Worm (Caenorhabditis elegans) whole organism, L4 larva: ENCODE results near the gene C53A3.4.
A peak's percentile ranks its signal among the peaks of the same experiment; 100 is the strongest.

Experiments
- D1046.2 ChIP-seq: fragments of 200-800 bp; sonication (Bioruptor generic); IDR thresholded peaks from 2 replicates; pipeline ENCODE4 v1.3.6; 2022; ENCODE audit warnings: missing genetic modification characterization, missing compliant biosample characterization
- F49E8.2 ChIP-seq: sonication (generic microtip); optimal IDR thresholded peaks from 2 replicates; lab custom pipeline; 2016; ENCODE audit warnings: missing compliant biosample characterization, mild to moderate bottlenecking, missing genetic modification characterization, borderline replicate concordance
- T20F7.1 ChIP-seq: fragments of 200-800 bp; sonication (Bioruptor generic); optimal IDR thresholded peaks from 2 replicates; lab custom pipeline; 2018; ENCODE audit warnings: mild to moderate bottlenecking, missing genetic modification characterization, missing compliant biosample characterization
- T26A8.4 ChIP-seq: fragments of 200-800 bp; sonication (Bioruptor generic); IDR thresholded peaks from 2 replicates; pipeline ENCODE4 v1.3.6; 2022; ENCODE audit warnings: missing genetic modification characterization, missing compliant biosample characterization
- aha-1 ChIP-seq: fragments of 150-350 bp; peaks from one replicate; lab custom pipeline; 2014; ENCODE audit warnings: missing biosample characterization, missing genetic modification characterization
- aly-2 ChIP-seq: sonication (generic microtip); optimal IDR thresholded peaks from 2 replicates; lab custom pipeline; 2018; ENCODE audit warnings: missing biosample characterization, missing genetic modification characterization
- cey-2 ChIP-seq: sonication (generic microtip); optimal IDR thresholded peaks from 3 replicates; lab custom pipeline; 2017; ENCODE audit warnings: missing genetic modification characterization, mild to moderate bottlenecking, missing compliant biosample characterization, antibody characterized with exemption, borderline replicate concordance; ENCODE audit not compliant: insufficient read depth
- ctbp-1 ChIP-seq: fragments of 200-800 bp; sonication (Bioruptor generic); IDR thresholded peaks from 2 replicates; pipeline ENCODE4 v1.3.6; 2022; ENCODE audit warnings: missing genetic modification reagents, missing genetic modification characterization, missing compliant biosample characterization
- daf-12 ChIP-seq: fragments of 150-350 bp; optimal IDR thresholded peaks from 2 replicates; lab custom pipeline; 2014; ENCODE audit warnings: missing biosample characterization, missing genetic modification reagents, missing genetic modification characterization
- daf-16 ChIP-seq, 3 experiments: sonication (generic microtip); optimal IDR thresholded peaks; 2 replicates each; lab custom pipeline; 2016 to 2017; ENCODE audit warnings: missing genetic modification characterization in 3 of 3, missing genetic modification reagents in 3 of 3, mild to moderate bottlenecking in 2 of 3, missing compliant biosample characterization in 2 of 3, missing biosample characterization in 1 of 3, moderate library complexity in 1 of 3
- dmd-6 ChIP-seq: fragments of 200-800 bp; sonication (Bioruptor generic); IDR thresholded peaks from 2 replicates; pipeline ENCODE4 v1.3.6; 2022; ENCODE audit warnings: missing genetic modification reagents, missing genetic modification characterization, missing compliant biosample characterization
- dmd-8 ChIP-seq: fragments of 200-800 bp; sonication (Bioruptor generic); IDR thresholded peaks from 2 replicates; pipeline ENCODE4 v1.3.6; 2022; ENCODE audit warnings: missing genetic modification characterization, missing compliant biosample characterization
- dve-1 ChIP-seq: sonication (generic microtip); optimal IDR thresholded peaks from 2 replicates; lab custom pipeline; 2017; ENCODE audit warnings: antibody characterized with exemption, mild to moderate bottlenecking, missing genetic modification characterization, missing compliant biosample characterization; ENCODE audit not compliant: insufficient read depth
- egl-43 ChIP-seq: fragments of 200-800 bp; sonication (Bioruptor generic); IDR thresholded peaks from 2 replicates; pipeline ENCODE4 v1.3.6; 2022; ENCODE audit warnings: missing genetic modification reagents, missing genetic modification characterization, missing compliant biosample characterization
- fkh-10 ChIP-seq: fragments of 150-350 bp; optimal IDR thresholded peaks from 2 replicates; lab custom pipeline; 2014; ENCODE audit warnings: missing biosample characterization, missing genetic modification reagents, missing genetic modification characterization
- fos-1 ChIP-seq: fragments of 150-350 bp; optimal IDR thresholded peaks from 2 replicates; lab custom pipeline; 2014; ENCODE audit warnings: missing biosample characterization, missing genetic modification characterization
- hlh-11 ChIP-seq: fragments of 200-800 bp; sonication (Bioruptor generic); optimal IDR thresholded peaks from 2 replicates; lab custom pipeline; 2018; ENCODE audit warnings: mild to moderate bottlenecking, missing genetic modification characterization, missing compliant biosample characterization
- hlh-30 ChIP-seq: sonication (generic microtip); optimal IDR thresholded peaks from 2 replicates; lab custom pipeline; 2017; ENCODE audit warnings: antibody characterized with exemption, mild to moderate bottlenecking, missing genetic modification characterization, missing compliant biosample characterization; ENCODE audit not compliant: insufficient read depth
- jun-1 ChIP-seq: fragments of 150-350 bp; optimal IDR thresholded peaks from 2 replicates; lab custom pipeline; 2014; ENCODE audit warnings: missing biosample characterization, missing genetic modification reagents, missing genetic modification characterization
- lin-1 ChIP-seq: fragments of 200-800 bp; sonication (Bioruptor generic); IDR thresholded peaks from 2 replicates; pipeline ENCODE4 v1.3.6; 2022; ENCODE audit warnings: missing genetic modification reagents, missing genetic modification characterization, missing compliant biosample characterization
- lin-13 ChIP-seq: fragments of 150-350 bp; optimal IDR thresholded peaks from 2 replicates; lab custom pipeline; 2014; ENCODE audit warnings: missing biosample characterization, missing genetic modification reagents, missing genetic modification characterization
- lin-39 ChIP-seq: fragments of 150-350 bp; optimal IDR thresholded peaks from 2 replicates; lab custom pipeline; 2014; ENCODE audit warnings: missing biosample characterization, missing genetic modification reagents, missing genetic modification characterization
- lsy-2 ChIP-seq, 2 experiments: fragments of 150-350 bp in 1 of 2; sonication (generic microtip) in 1 of 2; optimal IDR thresholded peaks; 2 replicates each; lab custom pipeline; 2014 to 2017; ENCODE audit warnings: missing biosample characterization in 2 of 2, missing genetic modification characterization in 2 of 2
- madf-5 ChIP-seq, 2 experiments: fragments of 200-800 bp; sonication (Bioruptor generic); IDR thresholded peaks; 2 replicates each; pipeline ENCODE4 v1.3.6; 2022; ENCODE audit warnings: missing compliant biosample characterization in 2 of 2, missing genetic modification characterization in 2 of 2
- madf-9 ChIP-seq: fragments of 200-800 bp; sonication (Bioruptor generic); conservative IDR thresholded peaks from 2 replicates; pipeline ENCODE4 v1.3.6; 2022; ENCODE audit warnings: missing genetic modification reagents, missing genetic modification characterization, missing compliant biosample characterization
- mes-2 ChIP-seq: sonication (generic microtip); optimal IDR thresholded peaks from 2 replicates; lab custom pipeline; 2016; ENCODE audit warnings: missing genotype, mild to moderate bottlenecking, missing genetic modification characterization, missing compliant biosample characterization; ENCODE audit not compliant: poor library complexity, severe bottlenecking
- mxl-2 ChIP-seq: fragments of 200-800 bp; sonication (Bioruptor generic); conservative IDR thresholded peaks from 2 replicates; pipeline ENCODE4 v1.3.6; 2022; ENCODE audit warnings: missing genetic modification reagents, missing genetic modification characterization, missing compliant biosample characterization
- mxl-3 ChIP-seq: fragments of 200-800 bp; sonication (Bioruptor generic); optimal IDR thresholded peaks from 2 replicates; lab custom pipeline; 2018; ENCODE audit warnings: mild to moderate bottlenecking, missing genetic modification characterization, missing compliant biosample characterization
- nhr-10 ChIP-seq: fragments of 150-350 bp; optimal IDR thresholded peaks from 2 replicates; lab custom pipeline; 2014; ENCODE audit warnings: missing biosample characterization, missing genetic modification characterization
- nhr-25 ChIP-seq: sonication (generic microtip); optimal IDR thresholded peaks from 2 replicates; lab custom pipeline; 2017; ENCODE audit warnings: missing genetic modification characterization, mild to moderate bottlenecking, missing compliant biosample characterization, antibody characterized with exemption, moderate library complexity, borderline replicate concordance; ENCODE audit not compliant: insufficient read depth
- nhr-28 ChIP-seq: fragments of 150-350 bp; optimal IDR thresholded peaks from 2 replicates; lab custom pipeline; 2014; ENCODE audit warnings: missing biosample characterization, missing genetic modification characterization
- nhr-41 ChIP-seq: fragments of 200-800 bp; sonication (Bioruptor generic); IDR thresholded peaks from 2 replicates; pipeline ENCODE4 v1.3.6; 2022; ENCODE audit warnings: missing genetic modification reagents, missing genetic modification characterization, missing compliant biosample characterization
- nhr-76 ChIP-seq: fragments of 150-350 bp; optimal IDR thresholded peaks from 2 replicates; lab custom pipeline; 2014; ENCODE audit warnings: missing biosample characterization, missing genetic modification characterization
- nhr-77 ChIP-seq: fragments of 150-350 bp; optimal IDR thresholded peaks from 2 replicates; lab custom pipeline; 2014; ENCODE audit warnings: missing biosample characterization, missing genetic modification characterization
- pha-4 ChIP-seq, 2 experiments: fragments of 150-350 bp in 1 of 2; fragments of 200-800 bp in 1 of 2; sonication (Bioruptor generic) in 1 of 2; IDR thresholded peaks in 1 of 2; optimal IDR thresholded peaks in 1 of 2; 2 replicates each; pipeline versions ENCODE4 v1.3.6 to Lab custom; 2014 to 2022; ENCODE audit warnings: missing genetic modification characterization in 2 of 2, missing genetic modification reagents in 2 of 2, missing biosample characterization in 1 of 2, missing compliant biosample characterization in 1 of 2
- php-3 ChIP-seq: fragments of 200-800 bp; sonication (Bioruptor generic); IDR thresholded peaks from 2 replicates; pipeline ENCODE4 v1.3.6; 2022; ENCODE audit warnings: missing genetic modification reagents, missing genetic modification characterization, missing compliant biosample characterization
- pqm-1 ChIP-seq: sonication (generic microtip); optimal IDR thresholded peaks from 2 replicates; lab custom pipeline; 2017; ENCODE audit warnings: missing biosample characterization, missing genetic modification characterization
- saeg-2 ChIP-seq: fragments of 200-800 bp; sonication (Bioruptor generic); IDR thresholded peaks from 2 replicates; pipeline ENCODE4 v1.3.6; 2022; ENCODE audit warnings: missing genetic modification reagents, missing genetic modification characterization, missing compliant biosample characterization
- sdz-12 ChIP-seq: fragments of 200-800 bp; sonication (Bioruptor generic); optimal IDR thresholded peaks from 2 replicates; lab custom pipeline; 2018; ENCODE audit warnings: mild to moderate bottlenecking, missing genetic modification characterization, missing compliant biosample characterization
- snpc-4 ChIP-seq: fragments of 150-350 bp; optimal IDR thresholded peaks from 2 replicates; lab custom pipeline; 2014; ENCODE audit warnings: missing biosample characterization, missing genetic modification characterization
- tra-1 ChIP-seq: fragments of 200-800 bp; sonication (Bioruptor generic); IDR thresholded peaks from 2 replicates; pipeline ENCODE4 v1.3.6; 2022; ENCODE audit warnings: missing genetic modification reagents, missing genetic modification characterization, missing compliant biosample characterization
- unc-62 ChIP-seq, 3 experiments: fragments of 150-350 bp in 1 of 3; sonication (generic microtip); optimal IDR thresholded peaks in 2 of 3; peaks in 1 of 3; 1 replicate in 1 of 3; 2 replicates in 2 of 3; lab custom pipeline; 2014 to 2017; ENCODE audit warnings: missing biosample characterization in 3 of 3, missing genetic modification characterization in 3 of 3, missing genetic modification reagents in 3 of 3, missing genotype in 1 of 3
- zag-1 ChIP-seq: fragments of 150-350 bp; optimal IDR thresholded peaks from 2 replicates; lab custom pipeline; 2014; ENCODE audit warnings: missing biosample characterization, missing genetic modification characterization
- zfp-2 ChIP-seq: sonication (generic microtip); optimal IDR thresholded peaks from 2 replicates; lab custom pipeline; 2016; ENCODE audit warnings: mild to moderate bottlenecking, missing genetic modification characterization, missing compliant biosample characterization
- zfp-3 ChIP-seq: fragments of 200-800 bp; sonication (Bioruptor generic); conservative IDR thresholded peaks from 2 replicates; pipeline ENCODE4 v1.3.6; 2022; ENCODE audit warnings: missing genetic modification reagents, missing genetic modification characterization, missing compliant biosample characterization

Gene C53A3.4

DNA sequence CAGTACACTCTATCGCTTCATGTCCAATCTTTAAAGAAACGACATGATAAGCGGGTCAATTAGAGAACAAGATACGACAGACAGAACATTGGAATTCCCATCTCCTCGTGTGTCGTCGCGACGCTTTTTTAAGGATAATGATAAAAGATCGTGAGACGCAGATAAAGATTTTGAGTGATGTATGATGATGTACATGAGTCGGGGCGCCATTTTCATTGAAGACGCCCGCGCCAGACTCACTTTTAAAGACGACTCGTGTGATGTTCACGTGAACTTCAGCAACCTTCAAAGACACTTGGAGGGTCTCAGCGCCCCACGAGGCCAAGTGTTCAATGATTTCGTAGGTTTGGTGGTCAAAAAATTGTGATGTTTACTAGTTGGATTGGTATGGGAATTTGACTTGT is 9.6 kb upstream of the C53A3.4 start (continued):
- TF ChIP-seq madf-5 (GFP tag; IDR thresholded peaks at IDR 0.05; lab: Robert Waterston, UW) (no peak), mxl-3 (peak; percentile 82), dmd-8 (GFP tag; lab: Robert Waterston, UW) (no peak), mxl-2 (GFP tag; lab: Robert Waterston, UW) (peak; percentile 97), ctbp-1 (GFP tag; lab: Robert Waterston, UW) (no peak), daf-16 (GFP tag; optimal IDR thresholded peaks at IDR 0.05; lab: Kevin White, UChicago) (peak in 1 of 2 experiments; percentile 44), daf-16 (tag; optimal IDR thresholded peaks at IDR 0.05; lab: Kevin White, UChicago) (peak; percentile 66), T26A8.4 (peak; percentile 46), zag-1 (tag; lab: Kevin White, UChicago) (no peak), php-3 (peak; percentile 61; the same call in 1 of the 2 replicates), lin-39 (tag; lab: Kevin White, UChicago) (no peak), D1046.2 (no peak), hlh-30 (tag; lab: Kevin White, UChicago) (peak; percentile 91), aha-1 (tag; lab: Kevin White, UChicago) (no peak), lsy-2 (tag; optimal IDR thresholded peaks at IDR 0.05; lab: Kevin White, UChicago) (peak in 1 of 2 experiments; percentile 54), cey-2 (tag; lab: Kevin White, UChicago) (peak; percentile 93), pha-4 (GFP tag; IDR thresholded peaks at IDR 0.05; lab: Robert Waterston, UW) (no peak), pha-4 (tag; optimal IDR thresholded peaks at IDR 0.05; lab: Kevin White, UChicago) (no peak), lin-13 (no peak)
- TF ChIP-seq, all 104 proteins: peak for 33

ce11 chrV:5765081-5765480 is 6.4 kb upstream of the C53A3.4 start, which contains the start of gene pgph-2:
TSS of gene pgph-2 (plus strand) at chrV:5765127.
- no peak for TF ChIP-seq lin-1 (GFP tag; lab: Robert Waterston, UW)
- no peak for TF ChIP-seq jun-1
- no peak for TF ChIP-seq lin-13
- TF ChIP-seq daf-16 (GFP tag; optimal IDR thresholded peaks at IDR 0.05; lab: Kevin White, UChicago), result no peak
- TF ChIP-seq daf-16 (tag; optimal IDR thresholded peaks at IDR 0.05; lab: Kevin White, UChicago), result peak; percentile 66
- TF ChIP-seq T20F7.1 (GFP tag; lab: Kevin White, UChicago), result no peak
- no peak for TF ChIP-seq tra-1
- TF ChIP-seq aha-1 (tag; lab: Kevin White, UChicago), result no peak
- peak; percentile 14 for TF ChIP-seq hlh-11 (tag; lab: Kevin White, UChicago)
- TF ChIP-seq nhr-25 (tag; lab: Kevin White, UChicago), result no peak
- TF ChIP-seq egl-43, result no peak
- no peak for TF ChIP-seq sdz-12 (GFP tag; lab: Kevin White, UChicago)
- TF ChIP-seq nhr-41, result no peak
- TF ChIP-seq zfp-3, result no peak
- TF ChIP-seq fkh-10, result no peak
- peak; percentile 29 for TF ChIP-seq dve-1 (tag; lab: Kevin White, UChicago)
- no peak for TF ChIP-seq nhr-28

DNA sequence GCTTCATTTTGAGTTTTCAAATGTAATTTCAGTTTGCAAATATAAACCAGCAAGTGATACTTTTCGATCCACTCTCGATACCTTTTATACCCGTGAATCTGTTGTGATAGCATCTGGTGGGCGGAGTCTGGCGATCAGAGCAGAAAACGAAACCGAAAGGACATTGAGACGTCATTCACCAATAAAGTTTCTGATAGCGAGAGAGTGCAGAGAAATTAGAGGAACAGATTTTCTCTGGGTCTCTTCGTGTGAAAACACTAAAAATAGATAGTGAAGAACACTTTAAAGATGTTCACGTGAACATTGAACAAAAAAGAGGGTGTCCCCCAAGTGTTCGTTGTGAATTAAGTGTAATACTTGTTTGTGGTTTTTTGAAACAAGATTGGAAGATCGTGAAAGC is 5.1 kb upstream of the C53A3.4 start, which contains the start of gene pgph-3:
Gene pgph-3 (minus strand): TSS at position 60 of the 400 bp plus-strand sequence.
- TF ChIP-seq F49E8.2 (no peak), unc-62 (GFP tag; optimal IDR thresholded peaks at IDR 0.05 in 1 of 2; lab: Kevin White, UChicago) (no peak), unc-62 (tag; optimal IDR thresholded peaks at IDR 0.05; lab: Kevin White, UChicago) (no peak), T20F7.1 (GFP tag; lab: Kevin White, UChicago) (peak; percentile 46), zfp-2 (tag; lab: Kevin White, UChicago) (no peak), nhr-76 (tag; lab: Kevin White, UChicago) (peak; percentile 69), fos-1 (no peak), saeg-2 (GFP tag; lab: Robert Waterston, UW) (peak; percentile 77; the same call in 1 of the 2 replicates), daf-12 (tag; lab: Kevin White, UChicago) (no peak), madf-9 (GFP tag; lab: Robert Waterston, UW) (0 out of 2 replicates have a peak, but pooled peaks have one; percentile 16), mes-2 (tag; lab: Kevin White, UChicago) (no peak), nhr-25 (tag; lab: Kevin White, UChicago) (peak; percentile 61), dmd-6 (GFP tag; lab: Robert Waterston, UW) (peak; percentile 98), snpc-4 (tag; lab: Kevin White, UChicago) (no peak), T26A8.4 (no peak; the same call in 1 of the 2 replicates), nhr-10 (tag; lab: Kevin White, UChicago) (peak; percentile 60), egl-43 (no peak), aly-2 (tag; lab: Kevin White, UChicago) (no peak), pqm-1 (tag; lab: Kevin White, UChicago) (peak; percentile 59), lsy-2 (tag; optimal IDR thresholded peaks at IDR 0.05; lab: Kevin White, UChicago) (peak in 1 of 2 experiments; percentile 75), fkh-10 (no peak), nhr-77 (peak; percentile 85)
